Fruit fly (Drosophila melanogaster) whole organism, embryonic: ENCODE data around the gene CG8671.

ENCODE experiments used
- B-H2 ChIP-seq: fragments of 200-800 bp; sonication (Bioruptor generic); optimal IDR thresholded peaks from 2 replicates; lab custom pipeline; 2018; ENCODE audit warnings: missing biosample characterization, mild to moderate bottlenecking, missing genetic modification characterization
- CG10654 ChIP-seq: fragments of 200-800 bp; sonication (Bioruptor generic); optimal IDR thresholded peaks from 2 replicates; lab custom pipeline; 2016; ENCODE audit warnings: missing biosample characterization, missing genetic modification characterization
- CG11093 ChIP-seq: fragments of 200-800 bp; sonication (Bioruptor generic); IDR thresholded peaks from 3 replicates; pipeline ENCODE4 v1.3.6; 2022; ENCODE audit warnings: missing biosample characterization, missing genetic modification characterization
- CG11398 ChIP-seq: fragments of 200-800 bp; sonication (Bioruptor generic); optimal IDR thresholded peaks from 2 replicates; lab custom pipeline; 2016; ENCODE audit warnings: missing biosample characterization, missing genetic modification characterization
- CG13894 ChIP-seq: fragments of 200-800 bp; sonication (Bioruptor generic); optimal IDR thresholded peaks from 3 replicates; lab custom pipeline; 2018; ENCODE audit warnings: missing biosample characterization, mild to moderate bottlenecking, missing genetic modification characterization, moderate library complexity
- CG1602 ChIP-seq: fragments of 200-800 bp; sonication (Bioruptor generic); optimal IDR thresholded peaks from 3 replicates; lab custom pipeline; 2016; ENCODE audit warnings: missing biosample characterization, missing genetic modification characterization
- CG1603 ChIP-seq: fragments of 200-800 bp; sonication (Bioruptor generic); optimal IDR thresholded peaks from 2 replicates; lab custom pipeline; 2019; ENCODE audit warnings: missing biosample characterization, mild to moderate bottlenecking, missing genetic modification characterization, moderate library complexity
- CG17385 ChIP-seq: fragments of 200-800 bp; sonication (Bioruptor generic); optimal IDR thresholded peaks from 3 replicates; lab custom pipeline; 2018; ENCODE audit warnings: missing biosample characterization, mild to moderate bottlenecking, missing genetic modification characterization
- CG17802 ChIP-seq: fragments of 200-800 bp; sonication (Bioruptor generic); optimal IDR thresholded peaks from 2 replicates; lab custom pipeline; 2018; ENCODE audit warnings: missing biosample characterization, mild to moderate bottlenecking, missing genetic modification characterization, moderate library complexity
- CG3281 ChIP-seq: fragments of 200-800 bp; sonication (Bioruptor generic); optimal IDR thresholded peaks from 3 replicates; lab custom pipeline; 2017; ENCODE audit warnings: missing biosample characterization, mild to moderate bottlenecking, missing genetic modification characterization
- CG4282 ChIP-seq: fragments of 200-800 bp; sonication (Bioruptor generic); optimal IDR thresholded peaks from 2 replicates; lab custom pipeline; 2016; ENCODE audit warnings: missing biosample characterization, missing genetic modification characterization
- CG6175 ChIP-seq: fragments of 200-800 bp; sonication (Bioruptor generic); IDR thresholded peaks from 3 replicates; pipeline ENCODE4 v1.3.6; 2022; ENCODE audit warnings: missing biosample characterization, missing genetic modification characterization
- CG7556 ChIP-seq: fragments of 200-800 bp; sonication (Bioruptor generic); optimal IDR thresholded peaks from 2 replicates; lab custom pipeline; 2017; ENCODE audit warnings: missing biosample characterization, mild to moderate bottlenecking, missing genetic modification characterization
- CG8944 ChIP-seq: fragments of 200-800 bp; sonication (Bioruptor generic); optimal IDR thresholded peaks from 3 replicates; lab custom pipeline; 2016; ENCODE audit warnings: missing biosample characterization, missing genetic modification characterization
- CG9437 ChIP-seq: fragments of 200-800 bp; sonication (Bioruptor generic); optimal IDR thresholded peaks from 2 replicates; lab custom pipeline; 2018; ENCODE audit warnings: missing biosample characterization, mild to moderate bottlenecking, missing genetic modification characterization
- Dref ChIP-seq: fragments of 200-800 bp; sonication (Bioruptor generic); IDR thresholded peaks from 2 replicates; pipeline ENCODE4 v1.3.6; 2022; ENCODE audit warnings: missing biosample characterization, missing genetic modification characterization
- Ets65A ChIP-seq: fragments of 200-800 bp; sonication (Bioruptor generic); peaks from one replicate; lab custom pipeline; 2016; ENCODE audit warnings: missing biosample characterization, missing genetic modification characterization
- Gsc ChIP-seq: fragments of 200-800 bp; sonication (Bioruptor generic); IDR thresholded peaks from 2 replicates; pipeline ENCODE4 v1.3.6; 2022; ENCODE audit warnings: missing biosample characterization, missing genetic modification characterization
- HHEX ChIP-seq: fragments of 200-800 bp; sonication (Bioruptor generic); optimal IDR thresholded peaks from 3 replicates; lab custom pipeline; 2017; ENCODE audit warnings: missing biosample characterization, mild to moderate bottlenecking, missing genetic modification characterization, missing genetic modification reagents
- Hr78 ChIP-seq, 2 experiments: fragments of 200-800 bp in 1 of 2; fragments of >200 bp in 1 of 2; sonication (Bioruptor generic) in 1 of 2; optimal IDR thresholded peaks; 2 replicates each; lab custom pipeline; 2017 to 2019; ENCODE audit warnings: missing biosample characterization in 2 of 2, missing genetic modification characterization in 2 of 2, mild to moderate bottlenecking in 1 of 2, moderate library complexity in 1 of 2
- MESR4 ChIP-seq: fragments of 200-800 bp; sonication (Bioruptor generic); optimal IDR thresholded peaks from 2 replicates; lab custom pipeline; 2018; ENCODE audit warnings: missing biosample characterization, mild to moderate bottlenecking, missing genetic modification characterization, moderate library complexity
- NC2β ChIP-seq: fragments of 200-800 bp; sonication (Bioruptor generic); optimal IDR thresholded peaks from 2 replicates; lab custom pipeline; 2016; ENCODE audit warnings: missing biosample characterization, missing genetic modification characterization
- NK7.1 ChIP-seq: fragments of 200-800 bp; sonication (Bioruptor generic); optimal IDR thresholded peaks from 3 replicates; lab custom pipeline; 2016; ENCODE audit warnings: missing biosample characterization, missing genetic modification characterization
- Opbp ChIP-seq: fragments of 200-800 bp; sonication (Bioruptor generic); IDR thresholded peaks from 3 replicates; pipeline ENCODE4 v1.3.6; 2022; ENCODE audit warnings: missing biosample characterization, missing genetic modification characterization; ENCODE audit not compliant: partially characterized antibody
- Ravus ChIP-seq: fragments of 200-800 bp; sonication (Bioruptor generic); IDR thresholded peaks from 2 replicates; pipeline ENCODE4 v1.3.6; 2022; ENCODE audit warnings: missing biosample characterization, missing genetic modification characterization
- Scr ChIP-seq: fragments of 200-800 bp; sonication (Bioruptor generic); IDR thresholded peaks from 2 replicates; pipeline ENCODE4 v1.3.6; 2022; ENCODE audit warnings: missing biosample characterization, missing genetic modification characterization; ENCODE audit not compliant: partially characterized antibody
- Sry-β ChIP-seq: fragments of 200-800 bp; sonication (Bioruptor generic); optimal IDR thresholded peaks from 2 replicates; lab custom pipeline; 2018; ENCODE audit warnings: missing biosample characterization, mild to moderate bottlenecking, missing genetic modification characterization, moderate library complexity
- Stat92E ChIP-seq, 3 experiments: fragments of >200 bp in 2 of 3; fragments of 200-800 bp in 1 of 3; sonication (Bioruptor generic) in 1 of 3; optimal IDR thresholded peaks; 2 replicates each; lab custom pipeline; 2017 to 2019; ENCODE audit warnings: missing biosample characterization in 3 of 3, missing genetic modification characterization in 3 of 3, mild to moderate bottlenecking in 1 of 3, moderate library complexity in 1 of 3
- Xrp1 ChIP-seq: fragments of 200-800 bp; sonication (Bioruptor generic); IDR thresholded peaks from 2 replicates; pipeline ENCODE4 v1.3.6; 2022; ENCODE audit warnings: missing biosample characterization, missing genetic modification characterization
- bcd ChIP-seq: fragments of 200-800 bp; sonication (Bioruptor generic); optimal IDR thresholded peaks from 2 replicates; lab custom pipeline; 2017; ENCODE audit warnings: missing biosample characterization, mild to moderate bottlenecking, missing genetic modification characterization
- bowl ChIP-seq: fragments of 200-800 bp; sonication (Bioruptor generic); IDR thresholded peaks from 2 replicates; pipeline ENCODE4 v1.3.6; 2022; ENCODE audit warnings: missing biosample characterization, missing genetic modification characterization
- cas ChIP-seq: fragments of 200-800 bp; sonication (Bioruptor generic); IDR thresholded peaks from 2 replicates; pipeline ENCODE4 v1.3.6; 2022; ENCODE audit warnings: missing biosample characterization, missing genetic modification characterization
- corto ChIP-seq: fragments of 200-800 bp; sonication (Bioruptor generic); optimal IDR thresholded peaks from 2 replicates; lab custom pipeline; 2016; ENCODE audit warnings: missing biosample characterization, mild to moderate bottlenecking, missing genetic modification characterization, moderate library complexity
- crp ChIP-seq, 2 experiments: fragments of 200-800 bp; sonication (Bioruptor generic); optimal IDR thresholded peaks; 2 replicates in 1 of 2; 3 replicates in 1 of 2; lab custom pipeline; 2017; ENCODE audit warnings: missing biosample characterization in 2 of 2, missing genetic modification characterization in 2 of 2, mild to moderate bottlenecking in 1 of 2, moderate library complexity in 1 of 2
- dan ChIP-seq: fragments of 200-800 bp; sonication (Bioruptor generic); IDR thresholded peaks from 2 replicates; pipeline ENCODE4 v1.3.6; 2022; ENCODE audit warnings: missing biosample characterization, missing genetic modification characterization
- ftz-f1 ChIP-seq: fragments of 200-800 bp; sonication (Bioruptor generic); optimal IDR thresholded peaks from 2 replicates; lab custom pipeline; 2016; ENCODE audit warnings: missing biosample characterization, missing genetic modification characterization
- her ChIP-seq: fragments of 200-800 bp; sonication (Bioruptor generic); optimal IDR thresholded peaks from 2 replicates; lab custom pipeline; 2016; ENCODE audit warnings: missing biosample characterization, missing genetic modification characterization
- hkb ChIP-seq, 2 experiments: fragments of 200-800 bp in 1 of 2; fragments of >200 bp in 1 of 2; sonication (Bioruptor generic) in 1 of 2; IDR thresholded peaks in 1 of 2; optimal IDR thresholded peaks in 1 of 2; 2 replicates each; pipeline versions ENCODE4 v1.3.6 to Lab custom; 2017 to 2022; ENCODE audit warnings: missing biosample characterization in 1 of 2, missing genetic modification characterization in 1 of 2
- knrl ChIP-seq: fragments of 200-800 bp; sonication (Bioruptor generic); IDR thresholded peaks from 3 replicates; pipeline ENCODE4 v1.3.6; 2022; ENCODE audit warnings: missing biosample characterization, missing genetic modification characterization; ENCODE audit not compliant: partially characterized antibody
- oc ChIP-seq: fragments of 200-800 bp; sonication (Bioruptor generic); optimal IDR thresholded peaks from 2 replicates; lab custom pipeline; 2018; ENCODE audit warnings: missing biosample characterization, mild to moderate bottlenecking, missing genetic modification characterization, moderate library complexity
- peb ChIP-seq: fragments of 200-800 bp; sonication (Bioruptor generic); IDR thresholded peaks from 2 replicates; pipeline ENCODE4 v1.3.6; 2022; ENCODE audit warnings: missing biosample characterization, missing genetic modification characterization
- ranshi ChIP-seq: fragments of 200-800 bp; sonication (Bioruptor generic); IDR thresholded peaks from 2 replicates; pipeline ENCODE4 v1.3.6; 2022; ENCODE audit warnings: missing biosample characterization, missing genetic modification characterization
- run ChIP-seq: fragments of 200-800 bp; sonication (Bioruptor generic); optimal IDR thresholded peaks from 3 replicates; lab custom pipeline; 2018; ENCODE audit warnings: missing biosample characterization, mild to moderate bottlenecking, missing genetic modification characterization
- schlank ChIP-seq: fragments of 200-800 bp; sonication (Bioruptor generic); optimal IDR thresholded peaks from 2 replicates; lab custom pipeline; 2018; ENCODE audit warnings: missing biosample characterization, mild to moderate bottlenecking, missing genetic modification characterization
- seq ChIP-seq: fragments of 200-800 bp; sonication (Bioruptor generic); IDR thresholded peaks from 2 replicates; pipeline ENCODE4 v1.3.6; 2022; ENCODE audit warnings: missing biosample characterization, missing genetic modification characterization
- slou ChIP-seq: fragments of 200-800 bp; sonication (Bioruptor generic); optimal IDR thresholded peaks from 3 replicates; lab custom pipeline; 2016; ENCODE audit warnings: missing biosample characterization, missing genetic modification characterization
- tap ChIP-seq: fragments of 200-800 bp; optimal IDR thresholded peaks from 3 replicates; lab custom pipeline; 2019; ENCODE audit warnings: missing biosample characterization, mild to moderate bottlenecking, missing genetic modification characterization, moderate library complexity
- tio ChIP-seq: fragments of 200-800 bp; sonication (Bioruptor generic); optimal IDR thresholded peaks from 2 replicates; lab custom pipeline; 2017; ENCODE audit warnings: missing biosample characterization, missing genetic modification characterization, inconsistent platforms
- tna ChIP-seq: fragments of 200-800 bp; sonication (Bioruptor generic); IDR thresholded peaks from 2 replicates; pipeline ENCODE4 v1.3.6; 2022; ENCODE audit warnings: missing biosample characterization, missing genetic modification characterization; ENCODE audit not compliant: partially characterized antibody

CG8671 gene

DNA sequence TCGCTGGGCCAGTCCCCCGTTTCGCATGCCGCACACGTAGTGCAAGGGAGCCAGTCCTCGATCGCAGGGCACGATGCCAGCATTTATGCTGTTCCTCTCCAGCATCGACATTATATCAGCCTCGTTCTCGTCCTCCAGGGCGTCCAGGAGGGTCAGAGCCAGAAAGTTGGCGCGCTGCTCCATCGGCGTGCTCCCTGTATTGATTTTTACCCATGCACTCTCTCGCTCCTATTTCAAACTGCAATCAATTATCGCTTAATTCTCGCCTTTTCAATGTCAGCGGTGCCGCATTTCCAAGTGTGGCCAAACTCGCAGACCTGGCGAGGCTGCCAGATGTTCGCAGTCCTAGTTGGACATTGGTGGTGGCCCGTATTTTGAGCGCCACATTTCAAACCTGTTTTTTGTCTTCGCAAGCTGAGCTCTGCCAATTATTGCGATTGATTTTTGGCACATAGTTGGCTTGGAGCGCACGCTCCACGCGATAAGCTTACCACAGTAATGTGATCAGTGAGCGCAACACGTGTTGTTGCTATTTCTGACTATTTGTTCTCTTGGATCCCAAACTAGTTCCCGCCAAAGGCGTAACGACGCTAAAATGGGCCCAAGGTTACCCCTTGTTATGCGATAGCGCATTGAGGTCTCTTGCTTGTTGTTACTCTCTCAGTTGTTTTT lies 44.4 kb upstream of the CG8671 start, which contains the start of gene CG8679 (continued):
- TF ChIP-seq run (tag; lab: Kevin White, UChicago) = no peak
- TF ChIP-seq her (GFP tag; lab: Kevin White, UChicago) = peak; percentile 14
- no peak for TF ChIP-seq Gsc (GFP tag; lab: Robert Waterston, UW)
- TF ChIP-seq bowl (GFP tag; lab: Robert Waterston, UW) = no peak
- no peak for TF ChIP-seq Ravus (GFP tag; lab: Robert Waterston, UW)
- no peak for TF ChIP-seq CG10654 (GFP tag; lab: Kevin White, UChicago)
- TF ChIP-seq CG6175 = no peak
- TF ChIP-seq Hr78 (GFP tag; optimal IDR thresholded peaks at IDR 0.05; lab: Kevin White, UChicago) = no peak
- peak; percentile 26 for TF ChIP-seq CG13894 (tag; lab: Kevin White, UChicago)
- peak; percentile 74 for TF ChIP-seq Ets65A
- TF ChIP-seq CG8944 (GFP tag; lab: Kevin White, UChicago) = no peak
- TF ChIP-seq ftz-f1 (GFP tag; lab: Kevin White, UChicago) = peak; percentile 97
- no peak for TF ChIP-seq CG11093 (GFP tag; lab: Robert Waterston, UW)
- TF ChIP-seq CG3281 (GFP tag; lab: Kevin White, UChicago) = no peak
- TF ChIP-seq CG17802 (tag; lab: Kevin White, UChicago) = no peak
- TF ChIP-seq seq (GFP tag; lab: Robert Waterston, UW) = no peak
- TF ChIP-seq Stat92E (GFP tag; optimal IDR thresholded peaks at IDR 0.05; lab: Kevin White, UChicago) = peak in 1 of 3 experiments; percentile 38
- TF ChIP-seq NC2β = no peak
- TF ChIP-seq NK7.1 (GFP tag; lab: Kevin White, UChicago) = no peak
- no peak for TF ChIP-seq slou (GFP tag; lab: Kevin White, UChicago)
- peak; percentile 35 for TF ChIP-seq schlank (tag; lab: Kevin White, UChicago)
- peak; percentile 35 for TF ChIP-seq Dref (GFP tag; lab: Robert Waterston, UW)
- TF ChIP-seq bcd (GFP tag; lab: Kevin White, UChicago) = no peak
- TF ChIP-seq tio (GFP tag; lab: Kevin White, UChicago) = no peak
- peak; percentile 46 for TF ChIP-seq Scr (GFP tag; lab: Robert Waterston, UW)
- no peak for TF ChIP-seq CG1602 (GFP tag; lab: Kevin White, UChicago)
- TF ChIP-seq Opbp (GFP tag; lab: Robert Waterston, UW) = 0 out of 3 replicates have a peak, but pooled peaks have one; percentile 51
- no peak for TF ChIP-seq HHEX (GFP tag; lab: Kevin White, UChicago)
- TF ChIP-seq dan = no peak
- peak; percentile 31 for TF ChIP-seq CG11398 (GFP tag; lab: Kevin White, UChicago)
- no peak for TF ChIP-seq corto (GFP tag; lab: Kevin White, UChicago)
- TF ChIP-seq oc (tag; lab: Kevin White, UChicago) = no peak
- no peak for TF ChIP-seq CG4282
- peak; percentile 31 for TF ChIP-seq B-H2
- no peak for TF ChIP-seq CG9437
- TF ChIP-seq tna (GFP tag; lab: Robert Waterston, UW) = no peak
- peak; percentile 63 for TF ChIP-seq Sry-β
- peak in 1 of 2 experiments; percentile 35 for TF ChIP-seq crp (GFP tag; optimal IDR thresholded peaks at IDR 0.05; lab: Kevin White, UChicago)
- peak; percentile 46 for TF ChIP-seq knrl (GFP tag; lab: Robert Waterston, UW)
- TF ChIP-seq cas (GFP tag; lab: Robert Waterston, UW) = no peak
- no peak for TF ChIP-seq CG7556 (GFP tag; lab: Kevin White, UChicago)
- peak; percentile 83 for TF ChIP-seq CG1603 (tag; lab: Kevin White, UChicago)
- no peak for TF ChIP-seq CG17385
- TF ChIP-seq peb (GFP tag; lab: Robert Waterston, UW) = no peak
- TF ChIP-seq tap (tag; lab: Kevin White, UChicago) = no peak
- TF ChIP-seq ranshi (GFP tag; lab: Robert Waterston, UW) = no peak
- peak; percentile 52 for TF ChIP-seq MESR4 (GFP tag; lab: Kevin White, UChicago)
- TF ChIP-seq Xrp1 (GFP tag; lab: Robert Waterston, UW) = no peak
- TF ChIP-seq hkb (optimal IDR thresholded peaks at IDR 0.05; lab: Kevin White, UChicago) = no peak
- peak; percentile 21; the same call in 1 of the 2 replicates for TF ChIP-seq hkb (GFP tag; IDR thresholded peaks at IDR 0.05; lab: Robert Waterston, UW)
